Fruit fly (Drosophila melanogaster) whole organism, prepupa: Measurements from ENCODE around the gene CG13113.

ENCODE experiments used
- Blimp-1 ChIP-seq: fragments of 200-800 bp; sonication (Bioruptor generic); optimal IDR thresholded peaks from 3 replicates; lab custom pipeline; 2017; ENCODE audit warnings: missing biosample characterization, missing genetic modification characterization, mild to moderate bottlenecking, moderate library complexity, missing genetic modification reagents
- CG10669 ChIP-seq: fragments of 200-800 bp; sonication (Bioruptor generic); optimal IDR thresholded peaks from 3 replicates; lab custom pipeline; 2018; ENCODE audit warnings: missing biosample characterization, mild to moderate bottlenecking, missing genetic modification characterization, moderate library complexity
- CG11294 ChIP-seq: fragments of 200-800 bp; sonication (Bioruptor generic); IDR thresholded peaks from 2 replicates; pipeline ENCODE4 v1.3.6; 2022; ENCODE audit warnings: missing biosample characterization, missing genetic modification characterization
- CG1621 ChIP-seq: fragments of 200-800 bp; sonication (Bioruptor generic); optimal IDR thresholded peaks from 3 replicates; lab custom pipeline; 2018; ENCODE audit warnings: missing biosample characterization, mild to moderate bottlenecking, missing genetic modification characterization
- CG4318 ChIP-seq: fragments of 200-800 bp; sonication (Bioruptor generic); optimal IDR thresholded peaks from 3 replicates; lab custom pipeline; 2017; ENCODE audit warnings: missing biosample characterization, mild to moderate bottlenecking, missing genetic modification characterization
- CG6163 ChIP-seq: fragments of 200-800 bp; sonication (Bioruptor generic); IDR thresholded peaks from 3 replicates; pipeline ENCODE4 v1.3.6; 2022; ENCODE audit warnings: missing biosample characterization, missing genetic modification characterization
- CG6792 ChIP-seq: fragments of 200-800 bp; sonication (Bioruptor generic); optimal IDR thresholded peaks from 3 replicates; lab custom pipeline; 2016; ENCODE audit warnings: missing biosample characterization, missing genetic modification characterization
- CG6854 ChIP-seq: fragments of 200-800 bp; sonication (Bioruptor generic); optimal IDR thresholded peaks from 2 replicates; lab custom pipeline; 2017; ENCODE audit warnings: missing biosample characterization, mild to moderate bottlenecking, missing genetic modification characterization
- CG7368 ChIP-seq: fragments of 200-800 bp; sonication (Bioruptor generic); optimal IDR thresholded peaks from 3 replicates; lab custom pipeline; 2016; ENCODE audit warnings: missing biosample characterization, missing genetic modification characterization
- CG8119 ChIP-seq: fragments of 200-800 bp; sonication (Bioruptor generic); IDR thresholded peaks from 3 replicates; pipeline ENCODE4 v1.3.6; 2022; ENCODE audit warnings: missing biosample characterization, missing genetic modification characterization
- Gug ChIP-seq: fragments of 200-800 bp; sonication (Bioruptor generic); IDR thresholded peaks from 2 replicates; pipeline ENCODE4 v1.3.6; 2022; ENCODE audit warnings: missing biosample characterization, missing genetic modification characterization
- Hr38 ChIP-seq: sonication (Bioruptor generic); optimal IDR thresholded peaks from 2 replicates; lab custom pipeline; 2016; ENCODE audit warnings: missing biosample characterization, missing genetic modification characterization
- Hr39 ChIP-seq: fragments of 200-800 bp; sonication (Bioruptor generic); optimal IDR thresholded peaks from 2 replicates; lab custom pipeline; 2016; ENCODE audit warnings: missing biosample characterization, missing genetic modification characterization
- Lpt ChIP-seq: fragments of 200-800 bp; sonication (Bioruptor generic); optimal IDR thresholded peaks from 3 replicates; lab custom pipeline; 2016; ENCODE audit warnings: missing biosample characterization, missing genetic modification characterization
- Smox ChIP-seq: fragments of 200-800 bp; sonication (Bioruptor generic); optimal IDR thresholded peaks from 3 replicates; lab custom pipeline; 2016; ENCODE audit warnings: missing biosample characterization, missing genetic modification characterization
- Sox14 ChIP-seq: fragments of 200-800 bp; sonication (Bioruptor generic); optimal IDR thresholded peaks from 3 replicates; lab custom pipeline; 2016; ENCODE audit warnings: missing biosample characterization, missing genetic modification characterization
- Sox15 ChIP-seq: fragments of 200-800 bp; sonication (Bioruptor generic); optimal IDR thresholded peaks from 3 replicates; lab custom pipeline; 2016; ENCODE audit warnings: missing biosample characterization, missing genetic modification characterization
- achi ChIP-seq: fragments of 200-800 bp; sonication (Bioruptor generic); optimal IDR thresholded peaks from 3 replicates; lab custom pipeline; 2016; ENCODE audit warnings: missing biosample characterization, missing genetic modification characterization
- cyc ChIP-seq: fragments of 200-800 bp; sonication (Bioruptor generic); optimal IDR thresholded peaks from 3 replicates; lab custom pipeline; 2016; ENCODE audit warnings: missing biosample characterization, missing genetic modification characterization
- dac ChIP-seq: fragments of 200-800 bp; sonication (Bioruptor generic); optimal IDR thresholded peaks from 2 replicates; lab custom pipeline; 2017; ENCODE audit warnings: missing biosample characterization, mild to moderate bottlenecking, missing genetic modification characterization
- dsx ChIP-seq: fragments of 200-800 bp; optimal IDR thresholded peaks from 3 replicates; lab custom pipeline; 2019; ENCODE audit warnings: missing biosample characterization, mild to moderate bottlenecking, missing genetic modification characterization, moderate library complexity; ENCODE audit not compliant: poor library complexity, severe bottlenecking
- eg ChIP-seq: fragments of 200-800 bp; sonication (Bioruptor generic); IDR thresholded peaks from 3 replicates; pipeline ENCODE4 v1.3.6; 2022; ENCODE audit warnings: missing biosample characterization, missing genetic modification characterization
- fd59A ChIP-seq: fragments of 200-800 bp; sonication (Bioruptor generic); optimal IDR thresholded peaks from 2 replicates; lab custom pipeline; 2017; ENCODE audit warnings: missing biosample characterization, mild to moderate bottlenecking, missing genetic modification characterization, missing genetic modification reagents
- fd85E ChIP-seq: fragments of 200-800 bp; sonication (Bioruptor generic); optimal IDR thresholded peaks from 3 replicates; lab custom pipeline; 2016; ENCODE audit warnings: missing biosample characterization, missing genetic modification characterization
- pdm3 ChIP-seq: fragments of 200-800 bp; sonication (Bioruptor generic); optimal IDR thresholded peaks from 3 replicates; lab custom pipeline; 2016; ENCODE audit warnings: missing biosample characterization, missing genetic modification characterization
- salr ChIP-seq, 2 experiments: fragments of 200-800 bp; sonication (Bioruptor generic); optimal IDR thresholded peaks; 3 replicates each; lab custom pipeline; 2016 to 2018; ENCODE audit warnings: missing biosample characterization in 2 of 2, missing genetic modification characterization in 2 of 2, mild to moderate bottlenecking in 1 of 2
- svp ChIP-seq: fragments of 200-800 bp; sonication (Bioruptor generic); peaks from one replicate; lab custom pipeline; 2016; ENCODE audit warnings: missing biosample characterization, missing genetic modification characterization
- topi ChIP-seq: fragments of 200-800 bp; sonication (Bioruptor generic); optimal IDR thresholded peaks from 3 replicates; lab custom pipeline; 2016; ENCODE audit warnings: missing biosample characterization, missing genetic modification characterization

The CG13113 gene

dm6 chr2L:9585942-9586341, 42.0 kb downstream of the CG13113 start:
- TF ChIP-seq eg (GFP tag; lab: Robert Waterston, UW) = no peak
- TF ChIP-seq Blimp-1 (GFP tag; lab: Kevin White, UChicago) = no peak
- TF ChIP-seq pdm3 (GFP tag; lab: Kevin White, UChicago) = no peak
- no peak for TF ChIP-seq fd59A (GFP tag; lab: Kevin White, UChicago)
- TF ChIP-seq dsx (GFP tag; lab: Kevin White, UChicago) = no peak
- TF ChIP-seq Gug (GFP tag; lab: Robert Waterston, UW) = no peak
- TF ChIP-seq CG10669 = no peak
- TF ChIP-seq Sox15 (GFP tag; lab: Kevin White, UChicago) = no peak
- no peak for TF ChIP-seq CG1621 (tag; lab: Kevin White, UChicago)
- no peak for TF ChIP-seq svp (GFP tag; lab: Kevin White, UChicago)
- no peak for TF ChIP-seq Lpt (GFP tag; lab: Kevin White, UChicago)
- no peak for TF ChIP-seq achi (GFP tag; lab: Kevin White, UChicago)
- no peak for TF ChIP-seq CG7368 (GFP tag; lab: Kevin White, UChicago)
- TF ChIP-seq CG11294 (GFP tag; lab: Robert Waterston, UW) = no peak
- TF ChIP-seq, all 60 proteins: peak for 0

- TF ChIP-seq Sox14 (GFP tag; lab: Kevin White, UChicago) (no peak), Smox (GFP tag; lab: Kevin White, UChicago) (no peak), Hr39 (GFP tag; lab: Kevin White, UChicago) (no peak), cyc (no peak), dac (no peak), CG6163 (GFP tag; lab: Robert Waterston, UW) (no peak), CG6792 (GFP tag; lab: Kevin White, UChicago) (no peak), CG7368 (GFP tag; lab: Kevin White, UChicago) (no peak), CG8119 (GFP tag; lab: Robert Waterston, UW) (no peak), topi (GFP tag; lab: Kevin White, UChicago) (no peak), CG6854 (GFP tag; lab: Kevin White, UChicago) (no peak)
These were observed 45.2 kb downstream of the CG13113 start, which contains the start of gene CG3841 for dm6 chr2L:9589176-9589575. Gene CG3841 (plus strand): TSS chr2L:9589476.

dm6 chr2L:9591146-9591545, 47.2 kb downstream of the CG13113 start:
- TF ChIP-seq fd85E (GFP tag; lab: Kevin White, UChicago) = no peak
- no peak for TF ChIP-seq CG4318
- TF ChIP-seq cyc = no peak
- no peak for TF ChIP-seq Hr38 (GFP tag; lab: Kevin White, UChicago)
- TF ChIP-seq dsx (GFP tag; lab: Kevin White, UChicago) = no peak
- no peak for TF ChIP-seq salr (GFP tag; optimal IDR thresholded peaks at IDR 0.05; lab: Kevin White, UChicago)
